Worm (Caenorhabditis elegans) whole organism, L4/young adult: ENCODE measurements around the gene K03D3.2.
"Not testable (repeated sequence)": the region's sequence is repeated elsewhere in the genome, so short reads cannot be mapped to it uniquely, and the experiment has no call there.

ENCODE experiments used
- W03F9.2 ChIP-seq: fragments of 150-350 bp; optimal IDR thresholded peaks from 2 replicates; lab custom pipeline; 2014; ENCODE audit warnings: missing biosample characterization, missing genetic modification characterization
- dao-5 ChIP-seq: sonication (generic microtip); optimal IDR thresholded peaks from 2 replicates; lab custom pipeline; 2016; ENCODE audit warnings: missing genotype, missing genetic modification characterization, moderate library complexity, missing compliant biosample characterization
- him-1 ChIP-seq: sonication (generic microtip); optimal IDR thresholded peaks from 2 replicates; lab custom pipeline; 2016; ENCODE audit warnings: missing genotype, missing genetic modification reagents, missing genetic modification characterization, missing compliant biosample characterization

Gene K03D3.2

DNA sequence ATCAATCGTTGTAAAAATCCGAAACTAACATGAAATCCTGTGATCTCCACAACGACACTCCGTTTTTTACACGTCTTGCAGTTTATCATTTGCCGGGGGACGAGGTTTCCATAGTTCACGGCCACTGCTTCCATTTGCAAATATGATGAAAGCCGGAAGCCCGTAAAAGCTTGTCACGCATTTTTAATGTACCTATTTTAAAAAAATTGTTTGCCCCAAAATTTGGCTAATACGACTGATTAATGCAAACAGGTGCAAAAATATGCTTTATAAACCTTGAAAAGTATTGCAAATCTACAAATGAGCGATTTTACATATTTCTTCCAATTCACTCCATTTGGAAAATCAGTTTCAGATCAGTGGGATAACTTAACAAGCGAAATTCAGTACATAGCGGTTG lies 7.6 kb downstream of the K03D3.2 start, which contains the start of gene srz-61:
srz-61 (plus strand) TSS at position 301 of the 400 bp plus-strand sequence.
- TF ChIP-seq dao-5 (tag; lab: Kevin White, UChicago) (no peak), W03F9.2 (tag; lab: Kevin White, UChicago) (no peak), him-1 (tag; lab: Kevin White, UChicago) (no peak)

DNA sequence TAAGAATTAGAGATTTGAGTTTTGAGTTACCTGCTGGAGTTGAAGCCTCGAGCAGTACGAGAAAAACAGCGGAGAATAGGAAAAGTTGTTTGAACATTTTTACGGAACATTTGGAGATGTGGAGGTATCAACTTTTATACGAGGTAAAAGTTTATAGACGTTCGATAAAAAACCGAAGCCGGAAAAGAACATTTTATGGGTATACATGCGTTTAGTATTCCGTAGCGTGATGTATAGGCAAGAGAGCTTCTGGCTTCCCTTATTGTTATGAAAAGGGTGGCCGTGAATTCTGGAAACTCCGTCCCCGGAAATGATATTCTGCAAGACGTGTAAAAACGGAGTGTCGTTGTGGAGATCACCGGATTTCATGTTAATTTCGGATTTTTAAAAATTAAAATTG lies 8.0 kb downstream of the K03D3.2 start, which contains the start of gene K03D3.5:
K03D3.5 (minus strand) TSS at position 101 of the 400 bp plus-strand sequence.
- TF ChIP-seq him-1 (tag; lab: Kevin White, UChicago) (no peak), dao-5 (tag; lab: Kevin White, UChicago) (no peak)

DNA sequence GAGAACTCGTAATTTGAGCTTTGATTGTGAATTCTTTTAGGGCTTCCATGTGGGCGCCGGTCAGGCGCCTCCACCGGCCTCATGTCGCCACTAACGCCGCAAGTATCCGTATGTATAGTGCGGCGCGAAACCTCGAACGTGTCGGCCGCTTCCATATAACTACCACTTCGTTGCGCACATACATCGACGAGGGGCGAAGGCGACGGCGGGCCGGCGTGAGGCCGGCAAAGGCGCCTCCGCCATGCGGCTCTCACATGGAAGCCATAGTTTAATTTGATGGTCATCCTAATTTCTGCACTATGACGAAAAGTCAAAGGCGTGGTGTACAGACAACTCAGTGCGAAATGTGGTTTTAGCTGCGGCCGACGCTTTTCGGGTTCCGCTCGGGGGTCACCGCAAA lies 18.3 kb downstream of the K03D3.2 start:
- TF ChIP-seq him-1 (tag; lab: Kevin White, UChicago) (no peak), W03F9.2 (tag; lab: Kevin White, UChicago) (no peak), dao-5 (tag; lab: Kevin White, UChicago) (no peak)

DNA sequence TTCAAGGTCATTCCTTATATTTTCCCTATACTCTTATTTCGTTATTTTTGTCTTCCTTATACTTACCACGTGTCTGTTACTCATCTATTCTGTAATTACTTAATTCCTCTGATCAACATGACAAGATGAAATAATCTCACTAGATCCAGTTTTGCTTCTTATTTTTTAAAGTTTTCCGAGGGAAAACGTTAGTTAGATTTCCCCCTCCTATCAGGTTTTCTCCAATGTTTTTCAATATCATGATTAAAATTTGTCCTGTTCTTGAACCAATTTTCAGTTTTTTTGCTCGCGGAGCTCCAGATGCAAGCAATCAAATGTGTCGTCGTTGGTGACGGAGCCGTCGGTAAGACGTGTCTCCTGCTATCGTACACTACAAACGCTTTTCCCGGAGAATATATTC lies 20.5 kb downstream of the K03D3.2 start, which contains the start of gene rac-2:
rac-2 (plus strand) TSS at position 301 of the 400 bp plus-strand sequence.
- TF ChIP-seq dao-5, him-1, W03F9.2 (tag; lab: Kevin White, UChicago): not testable (repeated sequence)

DNA sequence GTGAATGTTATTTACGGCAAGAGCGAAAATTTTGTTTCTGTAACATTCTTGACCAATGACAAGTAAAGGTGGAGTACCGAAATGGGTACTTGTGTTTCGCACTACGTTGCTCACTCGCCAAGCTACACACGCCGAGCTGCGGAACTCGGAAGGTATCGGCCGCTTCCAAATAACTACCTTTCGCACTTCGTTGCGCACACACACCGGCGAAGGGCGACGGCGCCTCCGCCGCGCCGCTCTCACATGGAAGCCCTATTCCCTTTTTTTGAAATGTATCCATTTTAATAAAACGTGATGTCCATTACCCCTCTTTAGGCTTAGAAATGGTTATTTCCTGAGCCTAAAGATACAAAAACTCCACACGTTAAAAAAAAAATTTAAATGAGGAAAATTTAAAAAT lies 21.5 kb downstream of the K03D3.2 start:
- no peak for TF ChIP-seq W03F9.2 (tag; lab: Kevin White, UChicago)
- no peak for TF ChIP-seq him-1 (tag; lab: Kevin White, UChicago)
- TF ChIP-seq dao-5 (tag; lab: Kevin White, UChicago), result no peak

DNA sequence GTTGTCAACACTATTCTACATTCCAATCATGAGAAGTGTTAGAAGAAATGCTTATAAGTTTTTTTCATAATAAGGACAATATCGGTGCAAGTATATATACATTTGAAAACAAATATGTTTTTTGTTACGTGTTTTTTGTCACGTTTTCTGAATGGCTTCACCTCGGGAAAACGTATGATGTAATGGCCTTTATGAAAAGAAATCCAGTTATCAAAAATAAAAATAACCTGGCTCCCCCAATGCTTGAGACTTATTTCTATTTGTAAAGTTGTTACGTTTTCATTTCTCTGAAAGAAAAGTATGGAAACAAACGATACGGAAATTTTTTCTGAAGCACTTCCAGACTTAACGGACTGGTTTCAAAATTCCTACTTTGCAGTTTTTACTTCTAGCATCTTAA lies 29.6 kb downstream of the K03D3.2 start, which contains the start of gene srz-72:
srz-72 (plus strand) TSS at position 301 of the 400 bp plus-strand sequence.
- TF ChIP-seq W03F9.2 (tag; lab: Kevin White, UChicago) (no peak), dao-5 (tag; lab: Kevin White, UChicago) (no peak), him-1 (tag; lab: Kevin White, UChicago) (no peak)

DNA sequence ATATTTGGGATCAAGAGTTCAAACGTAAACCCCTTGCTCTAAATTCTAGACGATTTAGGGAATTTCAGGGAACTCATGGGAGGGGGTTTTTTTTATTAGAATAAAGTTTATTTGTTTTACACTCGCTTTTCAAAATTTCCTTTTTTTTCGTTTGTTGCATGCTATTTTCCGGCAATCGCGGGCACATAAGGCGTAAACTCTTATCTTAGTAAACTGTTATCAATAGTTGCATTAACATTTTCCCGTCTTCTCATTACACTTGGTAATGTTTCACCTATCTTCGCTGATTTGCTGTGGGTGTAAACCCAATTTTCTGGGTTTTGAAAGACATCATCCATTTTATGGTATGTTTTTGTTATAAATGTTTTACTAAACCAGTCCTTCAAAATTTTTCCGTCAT lies 34.5 kb downstream of the K03D3.2 start:
- TF ChIP-seq dao-5 (tag; lab: Kevin White, UChicago) (no peak), W03F9.2 (tag; lab: Kevin White, UChicago) (no peak), him-1 (tag; lab: Kevin White, UChicago) (no peak)

DNA sequence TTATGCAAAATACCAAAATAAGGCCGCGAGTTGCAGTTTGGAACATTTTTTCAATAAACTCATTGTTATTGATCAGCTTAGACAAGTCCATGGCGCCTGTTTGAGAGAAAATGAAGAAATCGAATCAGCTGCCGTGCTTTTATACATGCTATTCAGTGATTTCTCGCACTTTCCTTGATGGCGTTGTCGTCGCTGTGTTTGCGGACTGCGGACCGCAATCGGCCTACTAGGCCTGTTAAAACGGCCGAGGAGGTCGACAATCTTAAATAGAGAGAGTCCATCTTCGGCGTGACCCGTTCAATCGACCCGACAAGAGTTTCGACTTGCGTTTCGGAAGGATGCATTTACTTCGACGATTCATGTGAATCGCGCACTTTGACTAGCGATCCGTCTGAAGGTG lies 37.7 kb downstream of the K03D3.2 start, which contains the start of gene srz-75:
srz-75 (minus strand) TSS at position 101 of the 400 bp plus-strand sequence.
- TF ChIP-seq him-1 (tag; lab: Kevin White, UChicago) (no peak), W03F9.2 (tag; lab: Kevin White, UChicago) (no peak), dao-5 (tag; lab: Kevin White, UChicago) (no peak)

DNA sequence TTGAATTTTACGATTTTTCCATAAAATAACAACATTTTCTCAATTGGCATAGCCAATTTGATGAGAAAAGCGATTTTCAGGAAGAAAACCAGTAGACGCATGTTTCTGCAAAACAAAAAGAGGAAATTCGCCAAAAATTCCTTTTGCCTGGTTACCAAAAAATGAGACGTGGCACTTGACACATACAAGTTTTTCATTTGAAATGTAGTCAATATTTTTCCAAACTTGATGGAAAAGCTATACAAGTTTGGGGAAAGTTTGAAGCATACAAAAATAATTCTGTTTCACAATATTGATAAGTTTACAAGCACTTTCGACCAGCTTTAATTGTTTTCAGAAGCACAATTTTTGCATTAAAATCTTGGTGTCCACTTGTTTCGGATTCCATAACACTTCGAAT lies 47.8 kb downstream of the K03D3.2 start, which contains the start of gene clec-191:
clec-191 (minus strand) TSS at position 101 of the 400 bp plus-strand sequence.
- TF ChIP-seq dao-5 (tag; lab: Kevin White, UChicago) (no peak), him-1 (tag; lab: Kevin White, UChicago) (no peak), W03F9.2 (tag; lab: Kevin White, UChicago) (no peak)
